Fruit fly (Drosophila melanogaster): Measurements from ENCODE around the gene CG4053.

The CG4053 gene

dm6 chr3R:17132098-17132712 lies at the start of gene CG4053, which contains the start of gene CG31266:
TSS of gene CG4053 (minus strand) at chr3R:17132198.
TSS of gene CG31266 (plus strand) at chr3R:17132662.
- TF ChIP-seq rib (GFP tag; IDR thresholded peaks at IDR 0.05) (no peak), gcm2 (GFP tag; optimal IDR thresholded peaks at IDR 0.05) (no peak), sug (tag; optimal IDR thresholded peaks at IDR 0.05) (peak; percentile 52), nau (GFP tag; optimal IDR thresholded peaks at IDR 0.05) (no peak), zf30C (GFP tag; optimal IDR thresholded peaks at IDR 0.05) (no peak), Elba2 (GFP tag; optimal IDR thresholded peaks at IDR 0.05) (peak; percentile 21), CG11723 (GFP tag; optimal IDR thresholded peaks at IDR 0.05) (no peak), H2.0 (GFP tag; IDR thresholded peaks at IDR 0.05) (no peak), Deaf1 (tag; optimal IDR thresholded peaks at IDR 0.05) (no peak), CG8924 (tag; optimal IDR thresholded peaks at IDR 0.05) (no peak)

- TF ChIP-seq sens (GFP tag) = peak; percentile 26
- no peak for TF ChIP-seq D19A (tag; optimal IDR thresholded peaks at IDR 0.05)
- no peak for TF ChIP-seq dysf (GFP tag; IDR thresholded peaks at IDR 0.05)
- no peak for TF ChIP-seq CG14965 (GFP tag; optimal IDR thresholded peaks at IDR 0.05; ENCODE audit: borderline replicate concordance)
- no peak for TF ChIP-seq yki (optimal IDR thresholded peaks at IDR 0.05)
- no peak for TF ChIP-seq unc-4 (GFP tag; IDR thresholded peaks at IDR 0.05; ENCODE audit: partially characterized antibody)
- peak; percentile 11 for TF ChIP-seq cwo (GFP tag; optimal IDR thresholded peaks at IDR 0.05)
- peak; percentile 68 for TF ChIP-seq CG18599 (GFP tag; optimal IDR thresholded peaks at IDR 0.05)
- no peak for TF ChIP-seq row (GFP tag; IDR thresholded peaks at IDR 0.05)
- TF ChIP-seq CG10274 (GFP tag; optimal IDR thresholded peaks at IDR 0.05) = no peak
- TF ChIP-seq oc (tag; optimal IDR thresholded peaks at IDR 0.05) = no peak
- TF ChIP-seq z (GFP tag; IDR thresholded peaks at IDR 0.05) = no peak
- peak; percentile 31 for TF ChIP-seq CG11504 (tag; optimal IDR thresholded peaks at IDR 0.05)
- TF ChIP-seq Gug (GFP tag; IDR thresholded peaks at IDR 0.05) = no peak
- no peak for TF ChIP-seq CG9437 (GFP tag; optimal IDR thresholded peaks at IDR 0.05)
- TF ChIP-seq Antp (GFP tag; optimal IDR thresholded peaks at IDR 0.05) = no peak
- no peak for TF ChIP-seq dan (GFP tag; IDR thresholded peaks at IDR 0.05)
- no peak for TF ChIP-seq Oaz (GFP tag; IDR thresholded peaks at IDR 0.05)
- TF ChIP-seq CG15696 (tag; optimal IDR thresholded peaks at IDR 0.05) = no peak
- no peak for TF ChIP-seq CG12104 (GFP tag; optimal IDR thresholded peaks at IDR 0.05)
- TF ChIP-seq CG15073 (GFP tag; optimal IDR thresholded peaks at IDR 0.05) = no peak
- TF ChIP-seq CG7556 (GFP tag; optimal IDR thresholded peaks at IDR 0.05) = no peak
- TF ChIP-seq Meics (GFP tag; optimal IDR thresholded peaks at IDR 0.05) = peak; percentile 21
- no peak for TF ChIP-seq CG15011 (GFP tag; optimal IDR thresholded peaks at IDR 0.05)
- no peak for TF ChIP-seq fru (optimal IDR thresholded peaks at IDR 0.05)
- TF ChIP-seq pb (GFP tag; optimal IDR thresholded peaks at IDR 0.05) = no peak
- TF ChIP-seq Lim3 (GFP tag; IDR thresholded peaks at IDR 0.05) = no peak
- no peak for TF ChIP-seq Trl (optimal IDR thresholded peaks at IDR 0.05)
- TF ChIP-seq Trl (GFP tag; optimal IDR thresholded peaks at IDR 0.05) = no peak
- peak; percentile 12 for TF ChIP-seq Hmr (GFP tag; optimal IDR thresholded peaks at IDR 0.05)
- TF ChIP-seq bab2 (GFP tag; optimal IDR thresholded peaks at IDR 0.05) = no peak
- no peak for TF ChIP-seq CG12071 (GFP tag; optimal IDR thresholded peaks at IDR 0.05)
- TF ChIP-seq CG17568 (GFP tag; optimal IDR thresholded peaks at IDR 0.05) = no peak
- no peak for TF ChIP-seq CG13287 (GFP tag; IDR thresholded peaks at IDR 0.05; ENCODE audit: partially characterized antibody)
- no peak for TF ChIP-seq Fer1 (GFP tag; optimal IDR thresholded peaks at IDR 0.05)
- TF ChIP-seq CrebB (tag; optimal IDR thresholded peaks at IDR 0.05) = no peak
- TF ChIP-seq ERR (GFP tag; optimal IDR thresholded peaks at IDR 0.05) = no peak
- no peak for TF ChIP-seq Doc3 (GFP tag; IDR thresholded peaks at IDR 0.05; ENCODE audit: partially characterized antibody)
- TF ChIP-seq Drgx (GFP tag; IDR thresholded peaks at IDR 0.05) = no peak
- TF ChIP-seq shn (GFP tag; optimal IDR thresholded peaks at IDR 0.05) = no peak
- TF ChIP-seq trem (tag; optimal IDR thresholded peaks at IDR 0.05) = no peak
Observed at dm6 chr3R:17178140-17178539, 46.1 kb upstream of the CG4053 start.

Measured in whole organism, embryonic.